Comparison of ENCODE assay signal across 1 fruit fly cellular context in genomic region chrX:18367806-18368643, dm6.
TF ChIP-seq lines count a peak whose summit lies in the region.

No protein-coding gene starts in this region.

TF ChIP-seq in whole organism, embryonic, 481 proteins besides CTCF, POLR2A, EP300 and RAD21 (continued from another document):
- TF ChIP-seq aop (GFP tag; IDR thresholded peaks at IDR 0.05; lab: Robert Waterston, UW) (0 out of 2 replicates have a peak, but pooled peaks have one; percentile 63), CG11723 (GFP tag; optimal IDR thresholded peaks at IDR 0.05; lab: Kevin White, UChicago) (peak; percentile 50), Sox102F (GFP tag; optimal IDR thresholded peaks at IDR 0.05; lab: Kevin White, UChicago) (peak; percentile 63), zfh2 (GFP tag; optimal IDR thresholded peaks at IDR 0.05; lab: Kevin White, UChicago) (peak; percentile 85), gcm2 (GFP tag; optimal IDR thresholded peaks at IDR 0.05; lab: Kevin White, UChicago) (peak; percentile 56), CG9727 (GFP tag; optimal IDR thresholded peaks at IDR 0.05; lab: Kevin White, UChicago) (peak; percentile 38), CG8765 (GFP tag; IDR thresholded peaks at IDR 0.05; lab: Robert Waterston, UW) (peak; percentile 52; the same call in 1 of the 2 replicates), CG4328 (GFP tag; optimal IDR thresholded peaks at IDR 0.05; lab: Kevin White, UChicago) (no peak), Hr78 (GFP tag; optimal IDR thresholded peaks at IDR 0.05; lab: Kevin White, UChicago) (peak in 1 of 2 experiments; percentile 21), CG18262 (tag; optimal IDR thresholded peaks at IDR 0.05; lab: Kevin White, UChicago) (peak; percentile 55), ssp (GFP tag; IDR thresholded peaks at IDR 0.05; lab: Robert Waterston, UW) (peak; percentile 56; the same call in 1 of the 2 replicates), mam (GFP tag; optimal IDR thresholded peaks at IDR 0.05; lab: Kevin White, UChicago) (peak; percentile 82), CG15696 (tag; optimal IDR thresholded peaks at IDR 0.05; lab: Kevin White, UChicago) (no peak), CG7357 (GFP tag; IDR thresholded peaks at IDR 0.05; lab: Robert Waterston, UW) (no peak), CG9437 (GFP tag; optimal IDR thresholded peaks at IDR 0.05; lab: Kevin White, UChicago) (peak; percentile 13), pros (GFP tag; optimal IDR thresholded peaks at IDR 0.05; lab: Kevin White, UChicago) (no peak), CG2202 (tag; optimal IDR thresholded peaks at IDR 0.05; lab: Kevin White, UChicago) (no peak), CG10209 (GFP tag; optimal IDR thresholded peaks at IDR 0.05; lab: Kevin White, UChicago) (peak; percentile 60), lmd (GFP tag; IDR thresholded peaks at IDR 0.05; lab: Robert Waterston, UW) (peak; percentile 74), CG32767 (GFP tag; IDR thresholded peaks at IDR 0.05; lab: Robert Waterston, UW) (no peak), Atf6 (GFP tag; IDR thresholded peaks at IDR 0.05; lab: Robert Waterston, UW) (peak; percentile 75), CG15514 (GFP tag; optimal IDR thresholded peaks at IDR 0.05; lab: Kevin White, UChicago) (peak; percentile 69), tgo (GFP tag; IDR thresholded peaks at IDR 0.05; lab: Robert Waterston, UW) (peak; percentile 64), vfl (GFP tag; optimal IDR thresholded peaks at IDR 0.05; lab: Kevin White, UChicago) (peak; percentile 60), Elba2 (GFP tag; optimal IDR thresholded peaks at IDR 0.05; lab: Kevin White, UChicago) (no peak), h (optimal IDR thresholded peaks at IDR 0.05; lab: Kevin White, UChicago) (no peak), sc (optimal IDR thresholded peaks at IDR 0.05; lab: Kevin White, UChicago) (no peak), sc (GFP tag; optimal IDR thresholded peaks at IDR 0.05; lab: Kevin White, UChicago) (no peak), CG14050 (GFP tag; IDR thresholded peaks at IDR 0.05; lab: Robert Waterston, UW) (peak; percentile 41; the same call in 2 of the 3 replicates), CG9876 (GFP tag; optimal IDR thresholded peaks at IDR 0.05; lab: Kevin White, UChicago) (peak; percentile 48), vnd (GFP tag; IDR thresholded peaks at IDR 0.05; lab: Robert Waterston, UW; ENCODE audit: partially characterized antibody) (no peak), sens-2 (GFP tag; IDR thresholded peaks at IDR 0.05; lab: Robert Waterston, UW) (peak; percentile 49; the same call in 1 of the 2 replicates), otp (GFP tag; IDR thresholded peaks at IDR 0.05; lab: Robert Waterston, UW) (peak; percentile 77; the same call in 2 of the 3 replicates), CG18011 (GFP tag; optimal IDR thresholded peaks at IDR 0.05; lab: Kevin White, UChicago) (peak; percentile 18), CG17328 (GFP tag; IDR thresholded peaks at IDR 0.05; lab: Robert Waterston, UW) (peak; percentile 82), CG9817 (tag; optimal IDR thresholded peaks at IDR 0.05; lab: Kevin White, UChicago) (peak; percentile 67), Xbp1 (GFP tag; optimal IDR thresholded peaks at IDR 0.05; lab: Kevin White, UChicago) (peak; percentile 41), CG6683 (GFP tag; optimal IDR thresholded peaks at IDR 0.05; lab: Kevin White, UChicago) (peak; percentile 41), gsb-n (tag; optimal IDR thresholded peaks at IDR 0.05; lab: Kevin White, UChicago) (peak; percentile 8), CG31388 (GFP tag; optimal IDR thresholded peaks at IDR 0.05; lab: Kevin White, UChicago) (no peak), disco-r (GFP tag; optimal IDR thresholded peaks at IDR 0.05; lab: Kevin White, UChicago) (peak; percentile 54), HLHmδ (GFP tag; optimal IDR thresholded peaks at IDR 0.05; lab: Kevin White, UChicago) (no peak), Bgb (GFP tag; IDR thresholded peaks at IDR 0.05; lab: Robert Waterston, UW; ENCODE audit: partially characterized antibody) (no peak), pnt (GFP tag; optimal IDR thresholded peaks at IDR 0.05; lab: Kevin White, UChicago) (peak; percentile 66), psq (GFP tag; optimal IDR thresholded peaks at IDR 0.05; lab: Kevin White, UChicago) (no peak), Camta (GFP tag; optimal IDR thresholded peaks at IDR 0.05; lab: Kevin White, UChicago) (no peak), CG15479 (GFP tag; optimal IDR thresholded peaks at IDR 0.05; lab: Kevin White, UChicago) (no peak), CG32532 (GFP tag; IDR thresholded peaks at IDR 0.05; lab: Robert Waterston, UW) (peak; percentile 84), pum (GFP tag; optimal IDR thresholded peaks at IDR 0.05; lab: Kevin White, UChicago) (peak; percentile 11), NK7.1 (GFP tag; optimal IDR thresholded peaks at IDR 0.05; lab: Kevin White, UChicago) (peak; percentile 47), CG3065 (GFP tag; optimal IDR thresholded peaks at IDR 0.05; lab: Kevin White, UChicago) (no peak), HLH3B (GFP tag; IDR thresholded peaks at IDR 0.05; lab: Robert Waterston, UW) (peak; percentile 75), Bdp1 (GFP tag; optimal IDR thresholded peaks at IDR 0.05; lab: Kevin White, UChicago) (peak; percentile 42), CG9609 (GFP tag; optimal IDR thresholded peaks at IDR 0.05; lab: Kevin White, UChicago) (peak; percentile 55), corto (GFP tag; optimal IDR thresholded peaks at IDR 0.05; lab: Kevin White, UChicago) (peak; percentile 0), CG2199 (GFP tag; IDR thresholded peaks at IDR 0.05; lab: Robert Waterston, UW) (peak; percentile 37; the same call in 1 of the 3 replicates), NC2β (GFP tag; optimal IDR thresholded peaks at IDR 0.05; lab: Kevin White, UChicago) (peak; percentile 17), CG10959 (GFP tag; IDR thresholded peaks at IDR 0.05; lab: Robert Waterston, UW) (peak; percentile 69), CG13296 (GFP tag; optimal IDR thresholded peaks at IDR 0.05; lab: Kevin White, UChicago) (peak; percentile 67), CG18476 (GFP tag; optimal IDR thresholded peaks at IDR 0.05; lab: Kevin White, UChicago) (no peak), Asciz (GFP tag; optimal IDR thresholded peaks at IDR 0.05; lab: Kevin White, UChicago) (no peak), oc (tag; optimal IDR thresholded peaks at IDR 0.05; lab: Kevin White, UChicago) (peak; percentile 49), Hand (GFP tag; optimal IDR thresholded peaks at IDR 0.05; lab: Kevin White, UChicago) (peak; percentile 82), Sin3A (optimal IDR thresholded peaks at IDR 0.05; lab: Kevin White, UChicago) (no peak), CG3407 (GFP tag; optimal IDR thresholded peaks at IDR 0.05; lab: Kevin White, UChicago) (no peak), da (GFP tag; optimal IDR thresholded peaks at IDR 0.05; lab: Kevin White, UChicago) (no peak), unc-4 (GFP tag; IDR thresholded peaks at IDR 0.05; lab: Robert Waterston, UW; ENCODE audit: partially characterized antibody) (no peak), Hmx (GFP tag; optimal IDR thresholded peaks at IDR 0.05; lab: Kevin White, UChicago) (no peak), CG16779 (GFP tag; IDR thresholded peaks at IDR 0.05; lab: Robert Waterston, UW) (peak; percentile 72), dati (GFP tag; IDR thresholded peaks at IDR 0.05; lab: Robert Waterston, UW) (0 out of 2 replicates have a peak, but pooled peaks have one; percentile 22), mirr (GFP tag; optimal IDR thresholded peaks at IDR 0.05; lab: Kevin White, UChicago) (peak; percentile 80), jing (GFP tag; optimal IDR thresholded peaks at IDR 0.05; lab: Kevin White, UChicago) (peak; percentile 37), cato (GFP tag; optimal IDR thresholded peaks at IDR 0.05; lab: Kevin White, UChicago; ENCODE audit: borderline replicate concordance) (no peak), D (optimal IDR thresholded peaks at IDR 0.05; lab: Kevin White, UChicago) (no peak), D (GFP tag; optimal IDR thresholded peaks at IDR 0.05; lab: Kevin White, UChicago) (peak; percentile 46), crc (GFP tag; optimal IDR thresholded peaks at IDR 0.05; lab: Kevin White, UChicago) (peak; percentile 59), z (GFP tag; IDR thresholded peaks at IDR 0.05; lab: Robert Waterston, UW) (0 out of 3 replicates have a peak, but pooled peaks have one; percentile 20), Side (GFP tag; optimal IDR thresholded peaks at IDR 0.05; lab: Kevin White, UChicago) (peak; percentile 72), CG10654 (GFP tag; optimal IDR thresholded peaks at IDR 0.05; lab: Kevin White, UChicago) (peak; percentile 28), ap (GFP tag; IDR thresholded peaks at IDR 0.05; lab: Robert Waterston, UW) (no peak), CG7928 (GFP tag; optimal IDR thresholded peaks at IDR 0.05; lab: Kevin White, UChicago) (peak; percentile 39), CG30431 (GFP tag; optimal IDR thresholded peaks at IDR 0.05; lab: Kevin White, UChicago) (peak; percentile 40), phol (tag; optimal IDR thresholded peaks at IDR 0.05; lab: Kevin White, UChicago) (peak; percentile 11), Myb (GFP tag; optimal IDR thresholded peaks at IDR 0.05; lab: Kevin White, UChicago) (peak; percentile 52), Scr (GFP tag; IDR thresholded peaks at IDR 0.05; lab: Robert Waterston, UW; ENCODE audit: partially characterized antibody) (no peak), fd96Cb (tag; optimal IDR thresholded peaks at IDR 0.05; lab: Kevin White, UChicago) (peak; percentile 25), CG7271 (tag; optimal IDR thresholded peaks at IDR 0.05; lab: Kevin White, UChicago) (no peak), tup (GFP tag; optimal IDR thresholded peaks at IDR 0.05; lab: Kevin White, UChicago) (peak; percentile 35), knrl (GFP tag; IDR thresholded peaks at IDR 0.05; lab: Robert Waterston, UW; ENCODE audit: partially characterized antibody) (no peak), jigr1 (GFP tag; IDR thresholded peaks at IDR 0.05; lab: Robert Waterston, UW) (no peak), Dip3 (GFP tag; optimal IDR thresholded peaks at IDR 0.05; lab: Kevin White, UChicago) (peak; percentile 73), ranshi (GFP tag; IDR thresholded peaks at IDR 0.05; lab: Robert Waterston, UW) (peak; percentile 83), CG6765 (GFP tag; optimal IDR thresholded peaks at IDR 0.05; lab: Kevin White, UChicago) (no peak), CG2875 (GFP tag; optimal IDR thresholded peaks at IDR 0.05; lab: Kevin White, UChicago) (peak; percentile 44), sim (GFP tag; IDR thresholded peaks at IDR 0.05; lab: Robert Waterston, UW) (no peak; the same call in 1 of the 2 replicates), Sry-δ (GFP tag; optimal IDR thresholded peaks at IDR 0.05; lab: Kevin White, UChicago) (peak; percentile 20), HLH4C (GFP tag; IDR thresholded peaks at IDR 0.05; lab: Robert Waterston, UW; ENCODE audit: partially characterized antibody) (no peak), Lim3 (GFP tag; IDR thresholded peaks at IDR 0.05; lab: Robert Waterston, UW) (peak; percentile 6; the same call in 1 of the 2 replicates), slbo (GFP tag; IDR thresholded peaks at IDR 0.05; lab: Robert Waterston, UW) (peak; percentile 88), Oaz (GFP tag; IDR thresholded peaks at IDR 0.05; lab: Robert Waterston, UW) (peak; percentile 73), Rx (GFP tag; IDR thresholded peaks at IDR 0.05; lab: Robert Waterston, UW) (peak; percentile 50), CG10274 (GFP tag; optimal IDR thresholded peaks at IDR 0.05; lab: Kevin White, UChicago) (peak; percentile 63), Sox100B (GFP tag; optimal IDR thresholded peaks at IDR 0.05; lab: Kevin White, UChicago) (peak; percentile 24), bbx (GFP tag; IDR thresholded peaks at IDR 0.05; lab: Robert Waterston, UW; ENCODE audit: partially characterized antibody) (no peak), jumu (GFP tag; optimal IDR thresholded peaks at IDR 0.05; lab: Kevin White, UChicago) (peak; percentile 78), gt (GFP tag; IDR thresholded peaks at IDR 0.05; lab: Robert Waterston, UW) (no peak; the same call in 1 of the 2 replicates), nmo (GFP tag; optimal IDR thresholded peaks at IDR 0.05; lab: Kevin White, UChicago) (peak; percentile 48), CG13424 (tag; optimal IDR thresholded peaks at IDR 0.05; lab: Kevin White, UChicago) (peak; percentile 59), ham (GFP tag; IDR thresholded peaks at IDR 0.05; lab: Robert Waterston, UW) (no peak), Taf1 (GFP tag; IDR thresholded peaks at IDR 0.05; lab: Robert Waterston, UW) (peak; percentile 80), schlank (tag; optimal IDR thresholded peaks at IDR 0.05; lab: Kevin White, UChicago) (peak; percentile 73), sr (GFP tag; IDR thresholded peaks at IDR 0.05; lab: Robert Waterston, UW) (no peak), peb (GFP tag; IDR thresholded peaks at IDR 0.05; lab: Robert Waterston, UW) (0 out of 2 replicates have a peak, but pooled peaks have one; percentile 16)
